Worm (Caenorhabditis elegans) whole organism, L1 larva: ENCODE results near the gene C25E10.10.
A peak's percentile ranks its signal among the peaks of the same experiment; 100 is the strongest.

Source experiments
- C04F5.9 ChIP-seq: sonication (generic microtip); optimal IDR thresholded peaks from 2 replicates; lab custom pipeline; 2016; ENCODE audit warnings: missing genetic modification characterization, missing compliant biosample characterization
- ama-1 ChIP-seq: fragments of 150-350 bp; optimal IDR thresholded peaks from 2 replicates; lab custom pipeline; 2014
- egl-27 ChIP-seq, 2 experiments: fragments of 150-350 bp in 1 of 2; sonication (generic microtip); optimal IDR thresholded peaks; 3 replicates each; lab custom pipeline; 2017 to 2018; ENCODE audit warnings: missing biosample characterization in 2 of 2, missing genetic modification characterization in 2 of 2, missing genetic modification reagents in 2 of 2
- nhr-11 ChIP-seq: fragments of 150-350 bp; optimal IDR thresholded peaks from 2 replicates; lab custom pipeline; 2014; ENCODE audit warnings: missing biosample characterization, missing genetic modification characterization
- nhr-28 ChIP-seq: fragments of 150-350 bp; optimal IDR thresholded peaks from 2 replicates; lab custom pipeline; 2014; ENCODE audit warnings: missing biosample characterization, missing genetic modification characterization
- nhr-76 ChIP-seq: sonication (generic microtip); optimal IDR thresholded peaks from 2 replicates; lab custom pipeline; 2017; ENCODE audit warnings: missing biosample characterization, missing genetic modification characterization
- nhr-77 ChIP-seq: fragments of 150-350 bp; optimal IDR thresholded peaks from 2 replicates; lab custom pipeline; 2014; ENCODE audit warnings: missing biosample characterization, missing genetic modification characterization
- nhr-85 ChIP-seq: sonication (generic microtip); peaks from one replicate; lab custom pipeline; 2016; ENCODE audit warnings: missing genetic modification characterization, inconsistent platforms, missing compliant biosample characterization

DNA sequence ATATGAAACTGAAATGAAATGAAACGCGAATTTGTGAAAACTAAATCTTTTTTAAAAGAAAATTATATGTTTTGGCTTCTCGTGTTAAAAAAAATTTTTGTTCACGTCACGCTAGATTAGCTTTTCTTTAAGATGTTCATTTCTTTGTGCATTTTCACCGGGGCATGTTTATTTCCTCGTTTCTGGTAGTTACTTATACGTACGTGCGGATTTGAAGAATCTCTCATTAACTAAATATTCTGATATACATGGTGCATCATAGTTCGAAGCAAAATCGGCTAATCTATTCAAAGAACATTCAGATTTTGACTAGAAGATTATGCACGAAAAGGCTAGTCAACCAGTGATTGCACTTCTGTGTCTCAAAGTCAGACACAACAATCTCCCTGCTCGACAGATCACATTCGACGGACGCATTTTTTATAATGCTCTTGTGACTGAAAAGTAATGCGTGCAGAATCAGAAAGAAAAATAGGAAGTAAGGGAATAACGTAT is 8.6 kb downstream of the C25E10.10 start, which contains the start of gene C25E10.17:
- TF ChIP-seq nhr-28 (tag; lab: Kevin White, UChicago) (no peak), nhr-85 (tag; lab: Kevin White, UChicago) (no peak), C04F5.9 (tag; lab: Kevin White, UChicago) (no peak), egl-27 (tag; optimal IDR thresholded peaks at IDR 0.05; lab: Kevin White, UChicago) (no peak), ama-1 (lab: Kevin White, UChicago) (no peak), nhr-11 (tag; lab: Kevin White, UChicago) (peak; percentile 37), nhr-77 (tag; lab: Kevin White, UChicago) (no peak), nhr-76 (tag; lab: Kevin White, UChicago) (no peak)
